Worm (Caenorhabditis elegans): Measurements from ENCODE around the gene ZK899.1.
A peak's percentile ranks its signal among the peaks of the same experiment; 100 is the strongest.

The ZK899.1 gene

ce11 chrX:9472170-9472569, 25.7 kb downstream of the ZK899.1 start, which contains the start of gene gap-2:
Gene gap-2, plus strand, starts transcription at chrX:9472470.
- TF ChIP-seq fos-1 (tag; optimal IDR thresholded peaks at IDR 0.05) (no peak), alr-1 (tag; optimal IDR thresholded peaks at IDR 0.05) (no peak)

ce11 chrX:9476752-9477151, 30.3 kb downstream of the ZK899.1 start:
- TF ChIP-seq lin-13 (GFP tag; optimal IDR thresholded peaks at IDR 0.05) (no peak), ZK546.5 (tag; optimal IDR thresholded peaks at IDR 0.05) (no peak), lin-11 (tag; optimal IDR thresholded peaks at IDR 0.05) (no peak), nhr-12 (tag; optimal IDR thresholded peaks at IDR 0.05) (no peak), ztf-4 (tag; optimal IDR thresholded peaks at IDR 0.05) (no peak), unc-62 (GFP tag; optimal IDR thresholded peaks at IDR 0.05) (no peak), nhr-10 (tag; optimal IDR thresholded peaks at IDR 0.05) (no peak), nhr-23 (tag; optimal IDR thresholded peaks at IDR 0.05) (no peak), nhr-77 (tag; optimal IDR thresholded peaks at IDR 0.05) (no peak), egl-27 (tag; optimal IDR thresholded peaks at IDR 0.05) (no peak), mab-5 (tag; optimal IDR thresholded peaks at IDR 0.05) (no peak), nhr-11 (tag; optimal IDR thresholded peaks at IDR 0.05) (no peak), dmd-4 (tag; optimal IDR thresholded peaks at IDR 0.05) (no peak), lsy-2 (tag; optimal IDR thresholded peaks at IDR 0.05) (no peak), zag-1 (tag; optimal IDR thresholded peaks at IDR 0.05) (no peak), nhr-237 (tag; optimal IDR thresholded peaks at IDR 0.05) (no peak), snpc-4 (tag; optimal IDR thresholded peaks at IDR 0.05) (no peak), sma-9 (GFP tag; optimal IDR thresholded peaks at IDR 0.05) (no peak), sma-9 (tag; optimal IDR thresholded peaks at IDR 0.05) (no peak)

ce11 chrX:9483754-9484153, 37.3 kb downstream of the ZK899.1 start:
- TF ChIP-seq Y55F3AM.14 (GFP tag; optimal IDR thresholded peaks at IDR 0.05) (no peak), gmeb-1 (tag; optimal IDR thresholded peaks at IDR 0.05) (no peak), skn-1 (tag; optimal IDR thresholded peaks at IDR 0.05) (no peak), C34F6.9 (tag; optimal IDR thresholded peaks at IDR 0.05) (no peak), fos-1 (tag; optimal IDR thresholded peaks at IDR 0.05) (no peak), ztf-1 (GFP tag; conservative IDR thresholded peaks at IDR 0.05) (no peak), unc-39 (tag; optimal IDR thresholded peaks at IDR 0.05) (no peak), crh-2 (tag; optimal IDR thresholded peaks at IDR 0.05) (no peak), sma-3 (GFP tag; optimal IDR thresholded peaks at IDR 0.05) (no peak), unc-55 (GFP tag; optimal IDR thresholded peaks at IDR 0.05) (no peak), alr-1 (tag; optimal IDR thresholded peaks at IDR 0.05) (no peak), nhr-77 (tag; optimal IDR thresholded peaks at IDR 0.05) (no peak), lin-11 (tag; optimal IDR thresholded peaks at IDR 0.05) (no peak), unc-62 (GFP tag; optimal IDR thresholded peaks at IDR 0.05) (no peak), nhr-6 (tag; optimal IDR thresholded peaks at IDR 0.05) (no peak)

- TF ChIP-seq fos-1 (tag; optimal IDR thresholded peaks at IDR 0.05) (no peak), R02D3.7 (tag; optimal IDR thresholded peaks at IDR 0.05) (no peak), sma-9 (GFP tag; optimal IDR thresholded peaks at IDR 0.05) (no peak), sma-9 (tag; optimal IDR thresholded peaks at IDR 0.05) (no peak), nhr-129 (tag; optimal IDR thresholded peaks at IDR 0.05) (no peak)
Measured at ce11 chrX:9486160-9486559, 39.7 kb downstream of the ZK899.1 start.

- TF ChIP-seq nhr-21 (tag; optimal IDR thresholded peaks at IDR 0.05) (peak; percentile 31), lsy-2 (tag; optimal IDR thresholded peaks at IDR 0.05) (no peak), sma-3 (GFP tag; optimal IDR thresholded peaks at IDR 0.05) (peak; percentile 22), lin-11 (tag; optimal IDR thresholded peaks at IDR 0.05) (no peak), lin-13 (GFP tag; optimal IDR thresholded peaks at IDR 0.05) (no peak), blmp-1 (tag; optimal IDR thresholded peaks at IDR 0.05; ENCODE audit: insufficient read depth) (peak; percentile 4), sma-9 (GFP tag; optimal IDR thresholded peaks at IDR 0.05) (peak; percentile 47), sma-9 (tag; optimal IDR thresholded peaks at IDR 0.05) (no peak)
Measured at ce11 chrX:9489578-9489977, 43.1 kb downstream of the ZK899.1 start.

- TF ChIP-seq sma-9 (GFP tag; optimal IDR thresholded peaks at IDR 0.05) (peak; percentile 51), sma-9 (tag; optimal IDR thresholded peaks at IDR 0.05) (no peak), ama-1 (optimal IDR thresholded peaks at IDR 0.05) (no peak), snpc-4 (tag; optimal IDR thresholded peaks at IDR 0.05) (no peak), sma-3 (GFP tag; optimal IDR thresholded peaks at IDR 0.05) (peak; percentile 52), nhr-129 (tag; optimal IDR thresholded peaks at IDR 0.05) (no peak)
Measured at ce11 chrX:9491439-9491838, 45.0 kb downstream of the ZK899.1 start.
